Worm (Caenorhabditis elegans) whole organism, L1 larva: Measurements from ENCODE around the gene grd-12.

ENCODE experiments used
- F16B12.6 ChIP-seq: fragments of 150-350 bp; optimal IDR thresholded peaks from 2 replicates; lab custom pipeline; 2014; ENCODE audit warnings: missing biosample characterization, missing genetic modification characterization
- Y116A8C.19 ChIP-seq: sonication (generic microtip); optimal IDR thresholded peaks from 2 replicates; lab custom pipeline; 2016; ENCODE audit warnings: missing compliant biosample characterization, missing genetic modification characterization, borderline replicate concordance
- ceh-82 ChIP-seq, 3 experiments: fragments of 150-350 bp in 1 of 3; sonication (generic microtip) in 2 of 3; optimal IDR thresholded peaks; 2 replicates each; lab custom pipeline; 2014 to 2017; ENCODE audit warnings: missing biosample characterization in 3 of 3, missing genetic modification characterization in 3 of 3
- ceh-88 ChIP-seq: fragments of 200-800 bp; sonication (Bioruptor generic); IDR thresholded peaks from 2 replicates; pipeline ENCODE4 v1.3.6; 2022; ENCODE audit warnings: missing genetic modification characterization, missing compliant biosample characterization
- ceh-90 ChIP-seq: sonication (generic microtip); optimal IDR thresholded peaks from 2 replicates; lab custom pipeline; 2016; ENCODE audit warnings: missing genetic modification characterization, missing compliant biosample characterization
- ces-1 ChIP-seq: fragments of 150-350 bp; optimal IDR thresholded peaks from 2 replicates; lab custom pipeline; 2014; ENCODE audit warnings: missing biosample characterization, missing genetic modification reagents, missing genetic modification characterization
- dsc-1 ChIP-seq: sonication (generic microtip); optimal IDR thresholded peaks from 2 replicates; lab custom pipeline; 2016; ENCODE audit warnings: mild to moderate bottlenecking, missing genetic modification characterization, missing compliant biosample characterization
- efl-1 ChIP-seq, 4 experiments: fragments of 150-350 bp; optimal IDR thresholded peaks in 3 of 4; peaks in 1 of 4; 1 replicate in 1 of 4; 2 replicates in 3 of 4; lab custom pipeline; 2014; ENCODE audit warnings: missing biosample characterization in 2 of 4, missing genetic modification characterization in 2 of 4, missing genetic modification reagents in 2 of 4
- efl-3 ChIP-seq: fragments of 200-800 bp; sonication (Bioruptor generic); optimal IDR thresholded peaks from 2 replicates; lab custom pipeline; 2018; ENCODE audit warnings: mild to moderate bottlenecking, missing genetic modification characterization, missing compliant biosample characterization
- egl-13 ChIP-seq: sonication (generic microtip); optimal IDR thresholded peaks from 2 replicates; lab custom pipeline; 2016; ENCODE audit warnings: missing genotype, missing genetic modification reagents, missing genetic modification characterization, missing compliant biosample characterization
- elt-3 ChIP-seq, 6 experiments: fragments of 150-350 bp in 1 of 6; sonication (generic microtip); optimal IDR thresholded peaks; 2 replicates each; lab custom pipeline; 2017 to 2018; ENCODE audit warnings: missing biosample characterization in 6 of 6, missing genetic modification characterization in 6 of 6, inconsistent platforms in 1 of 6
- ets-5 ChIP-seq: fragments of 200-800 bp; sonication (Bioruptor generic); IDR thresholded peaks from 2 replicates; pipeline ENCODE4 v1.3.6; 2022; ENCODE audit warnings: missing genetic modification characterization, missing compliant biosample characterization
- fkh-10 ChIP-seq: sonication (generic microtip); optimal IDR thresholded peaks from 2 replicates; lab custom pipeline; 2017; ENCODE audit warnings: missing biosample characterization, missing genetic modification reagents, missing genetic modification characterization
- fkh-4 ChIP-seq: sonication (generic microtip); optimal IDR thresholded peaks from 2 replicates; lab custom pipeline; 2016; ENCODE audit warnings: missing compliant biosample characterization, missing genetic modification characterization, borderline replicate concordance
- fkh-8 ChIP-seq: sonication (generic microtip); optimal IDR thresholded peaks from 2 replicates; lab custom pipeline; 2016; ENCODE audit warnings: mild to moderate bottlenecking, missing genetic modification characterization, missing compliant biosample characterization
- fos-1 ChIP-seq: fragments of 150-350 bp; optimal IDR thresholded peaks from 2 replicates; lab custom pipeline; 2014; ENCODE audit warnings: missing biosample characterization, missing genetic modification characterization
- grh-1 ChIP-seq: fragments of 200-800 bp; sonication (Bioruptor generic); IDR thresholded peaks from 2 replicates; pipeline ENCODE4 v1.3.6; 2022; ENCODE audit warnings: missing genetic modification reagents, missing genetic modification characterization, missing compliant biosample characterization
- hlh-17 ChIP-seq: fragments of 200-800 bp; sonication (Bioruptor generic); optimal IDR thresholded peaks from 2 replicates; lab custom pipeline; 2018; ENCODE audit warnings: missing genetic modification characterization, mild to moderate bottlenecking, missing compliant biosample characterization, moderate library complexity, borderline replicate concordance
- hpl-2 ChIP-seq: fragments of 150-350 bp; optimal IDR thresholded peaks from 2 replicates; lab custom pipeline; 2014; ENCODE audit warnings: missing biosample characterization, missing genetic modification reagents, missing genetic modification characterization
- irx-1 ChIP-seq: sonication (generic microtip); optimal IDR thresholded peaks from 2 replicates; lab custom pipeline; 2016; ENCODE audit warnings: missing genetic modification characterization, missing compliant biosample characterization
- lin-35 ChIP-seq, 2 experiments: fragments of 150-350 bp; optimal IDR thresholded peaks; 2 replicates each; lab custom pipeline; 2014; ENCODE audit warnings: missing biosample characterization in 2 of 2, missing genetic modification characterization in 2 of 2, missing genetic modification reagents in 2 of 2
- lin-39 ChIP-seq: fragments of 150-350 bp; optimal IDR thresholded peaks from 2 replicates; lab custom pipeline; 2014; ENCODE audit warnings: missing biosample characterization, missing genetic modification reagents, missing genetic modification characterization
- lir-3 ChIP-seq: sonication (generic microtip); optimal IDR thresholded peaks from 2 replicates; lab custom pipeline; 2016; ENCODE audit warnings: mild to moderate bottlenecking, missing genetic modification characterization, moderate library complexity, missing compliant biosample characterization; ENCODE audit not compliant: poor library complexity
- lsy-2 ChIP-seq, 2 experiments: fragments of 150-350 bp; optimal IDR thresholded peaks; 2 replicates each; lab custom pipeline; 2014; ENCODE audit warnings: missing biosample characterization in 2 of 2, missing genetic modification characterization in 2 of 2
- mef-2 ChIP-seq: fragments of 150-350 bp; optimal IDR thresholded peaks from 2 replicates; lab custom pipeline; 2014; ENCODE audit warnings: missing biosample characterization, missing genetic modification characterization
- nhr-12 ChIP-seq: sonication (generic microtip); optimal IDR thresholded peaks from 2 replicates; lab custom pipeline; 2017; ENCODE audit warnings: missing biosample characterization, missing genetic modification characterization
- nhr-19 ChIP-seq: fragments of 200-800 bp; sonication (Bioruptor generic); conservative IDR thresholded peaks from 2 replicates; pipeline ENCODE4 v1.3.6; 2022; ENCODE audit warnings: missing genetic modification characterization, missing compliant biosample characterization
- nhr-237 ChIP-seq: fragments of 150-350 bp; optimal IDR thresholded peaks from 2 replicates; lab custom pipeline; 2014; ENCODE audit warnings: missing biosample characterization, missing genetic modification characterization
- nhr-28 ChIP-seq: fragments of 150-350 bp; optimal IDR thresholded peaks from 2 replicates; lab custom pipeline; 2014; ENCODE audit warnings: missing biosample characterization, missing genetic modification characterization
- nhr-47 ChIP-seq: sonication (generic microtip); optimal IDR thresholded peaks from 2 replicates; lab custom pipeline; 2016; ENCODE audit warnings: mild to moderate bottlenecking, missing genetic modification characterization, moderate library complexity, missing compliant biosample characterization
- nhr-71 ChIP-seq: sonication (generic microtip); optimal IDR thresholded peaks from 2 replicates; lab custom pipeline; 2016; ENCODE audit warnings: mild to moderate bottlenecking, missing genetic modification characterization, moderate library complexity, missing compliant biosample characterization
- pqm-1 ChIP-seq: sonication (generic microtip); optimal IDR thresholded peaks from 3 replicates; lab custom pipeline; 2017; ENCODE audit warnings: missing biosample characterization, missing genetic modification characterization
- rnt-1 ChIP-seq: sonication (generic microtip); optimal IDR thresholded peaks from 2 replicates; lab custom pipeline; 2016; ENCODE audit warnings: mild to moderate bottlenecking, missing genetic modification characterization, moderate library complexity, missing compliant biosample characterization
- snu-23 ChIP-seq: sonication (generic microtip); optimal IDR thresholded peaks from 2 replicates; lab custom pipeline; 2016; ENCODE audit warnings: missing genetic modification characterization, missing compliant biosample characterization
- sup-37 ChIP-seq: fragments of 200-800 bp; sonication (Bioruptor generic); optimal IDR thresholded peaks from 2 replicates; lab custom pipeline; 2018; ENCODE audit warnings: mild to moderate bottlenecking, missing genetic modification characterization, missing compliant biosample characterization
- tbx-2 ChIP-seq: sonication (generic microtip); optimal IDR thresholded peaks from 2 replicates; lab custom pipeline; 2016; ENCODE audit warnings: missing genetic modification characterization, missing compliant biosample characterization
- unc-62 ChIP-seq: fragments of 150-350 bp; optimal IDR thresholded peaks from 2 replicates; lab custom pipeline; 2014; ENCODE audit warnings: missing biosample characterization, missing genetic modification reagents, missing genetic modification characterization
- unc-86 ChIP-seq: sonication (generic microtip); optimal IDR thresholded peaks from 2 replicates; lab custom pipeline; 2016; ENCODE audit warnings: missing genetic modification characterization, missing compliant biosample characterization
- xbp-1 ChIP-seq: sonication (generic microtip); optimal IDR thresholded peaks from 2 replicates; lab custom pipeline; 2016; ENCODE audit warnings: missing genetic modification characterization, missing compliant biosample characterization
- zag-1 ChIP-seq: fragments of 150-350 bp; optimal IDR thresholded peaks from 2 replicates; lab custom pipeline; 2014; ENCODE audit warnings: missing biosample characterization, missing genetic modification characterization
- zip-4 ChIP-seq: fragments of 200-800 bp; sonication (Bioruptor generic); optimal IDR thresholded peaks from 2 replicates; lab custom pipeline; 2018; ENCODE audit warnings: mild to moderate bottlenecking, missing genetic modification characterization, moderate library complexity, missing compliant biosample characterization

grd-12 gene

ce11 chrV:14990843-14991242 lies 12.5 kb downstream of the grd-12 start, which contains the start of the genes cdt-2 and T01C3.2 (continued):
- TF ChIP-seq dsc-1 (tag; lab: Kevin White, UChicago): peak; percentile 25
- TF ChIP-seq fkh-4 (tag; lab: Kevin White, UChicago): no peak
- TF ChIP-seq ceh-88: no peak
- TF ChIP-seq zag-1 (tag; lab: Kevin White, UChicago): no peak
- TF ChIP-seq elt-3 (tag; optimal IDR thresholded peaks at IDR 0.05; lab: Kevin White, UChicago): peak in 1 of 6 experiments; percentile 7
- TF ChIP-seq xbp-1: peak; percentile 33
- no peak for TF ChIP-seq egl-13 (tag; lab: Kevin White, UChicago)
- TF ChIP-seq nhr-19 (GFP tag; lab: Robert Waterston, UW): peak; percentile 9; the same call in 1 of the 2 replicates
- peak; percentile 12 for TF ChIP-seq unc-86
- no peak for TF ChIP-seq ets-5 (GFP tag; lab: Robert Waterston, UW)
- TF ChIP-seq F16B12.6 (tag; lab: Kevin White, UChicago): peak; percentile 17
- TF ChIP-seq grh-1 (GFP tag; lab: Robert Waterston, UW): no peak
- no peak for TF ChIP-seq unc-62
- no peak for TF ChIP-seq mef-2
- TF ChIP-seq sup-37 (GFP tag; lab: Kevin White, UChicago): no peak
- TF ChIP-seq ceh-82 (tag; optimal IDR thresholded peaks at IDR 0.05; lab: Kevin White, UChicago): peak in 2 of 3 experiments; percentile 29 to 44
- no peak for TF ChIP-seq fkh-10 (GFP tag; lab: Kevin White, UChicago)
- peak; percentile 56 for TF ChIP-seq snu-23
- peak; percentile 26 to 86 for TF ChIP-seq efl-1 (optimal IDR thresholded peaks at IDR 0.05; lab: Kevin White, UChicago)
- peak; percentile 87 to 98 for TF ChIP-seq efl-1 (GFP tag; optimal IDR thresholded peaks at IDR 0.05 in 1 of 2; lab: Kevin White, UChicago)
- no peak for TF ChIP-seq ceh-90 (tag; lab: Kevin White, UChicago)
- TF ChIP-seq irx-1 (tag; lab: Kevin White, UChicago): no peak
- TF ChIP-seq Y116A8C.19 (tag; lab: Kevin White, UChicago): no peak
- TF ChIP-seq hpl-2 (GFP tag; lab: Kevin White, UChicago): no peak
- TF ChIP-seq lin-35 (GFP tag; optimal IDR thresholded peaks at IDR 0.05; lab: Kevin White, UChicago): peak; percentile 82 to 92
- TF ChIP-seq lsy-2 (tag; optimal IDR thresholded peaks at IDR 0.05; lab: Kevin White, UChicago): peak; percentile 53 to 74
- no peak for TF ChIP-seq hlh-17 (GFP tag; lab: Kevin White, UChicago)
- TF ChIP-seq nhr-47 (tag; lab: Kevin White, UChicago): peak; percentile 48
- TF ChIP-seq fkh-8 (tag; lab: Kevin White, UChicago): no peak
- TF ChIP-seq rnt-1 (tag; lab: Kevin White, UChicago): peak; percentile 40
- TF ChIP-seq nhr-28 (tag; lab: Kevin White, UChicago): no peak
- no peak for TF ChIP-seq lin-39 (tag; lab: Kevin White, UChicago)
- TF ChIP-seq fos-1 (tag; lab: Kevin White, UChicago): no peak
- TF ChIP-seq nhr-237 (tag; lab: Kevin White, UChicago): no peak
- TF ChIP-seq nhr-12 (tag; lab: Kevin White, UChicago): no peak
- no peak for TF ChIP-seq zip-4 (GFP tag; lab: Kevin White, UChicago)
- no peak for TF ChIP-seq pqm-1 (tag; lab: Kevin White, UChicago)
- no peak for TF ChIP-seq efl-3
- TF ChIP-seq tbx-2 (tag; lab: Kevin White, UChicago): peak; percentile 22
- TF ChIP-seq lir-3 (tag; lab: Kevin White, UChicago): no peak
- no peak for TF ChIP-seq ces-1 (GFP tag; lab: Kevin White, UChicago)
- TF ChIP-seq nhr-71 (tag; lab: Kevin White, UChicago): peak; percentile 50

DNA sequence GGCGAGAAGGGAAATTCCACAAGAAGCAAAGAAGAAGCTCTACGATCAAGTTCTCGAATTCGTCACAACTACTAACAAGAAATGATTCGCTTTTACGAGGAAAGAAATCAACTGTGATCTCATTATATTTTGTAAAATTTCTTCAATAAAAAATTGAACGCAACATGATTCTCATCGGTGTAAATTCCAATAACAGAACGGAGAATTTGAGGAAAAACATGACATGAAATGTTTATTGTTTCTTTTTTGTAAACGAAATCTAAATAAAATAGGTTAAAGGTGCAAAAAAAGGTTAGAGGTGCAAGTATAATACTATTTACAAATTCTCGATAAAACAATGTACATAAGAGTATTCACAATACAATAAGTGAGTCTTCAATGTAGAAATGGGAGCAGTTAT lies 13.2 kb downstream of the grd-12 start:
- TF ChIP-seq ceh-88 (no peak), nhr-47 (tag; lab: Kevin White, UChicago) (no peak), hlh-17 (GFP tag; lab: Kevin White, UChicago) (no peak), efl-1 (optimal IDR thresholded peaks at IDR 0.05; lab: Kevin White, UChicago) (no peak), efl-1 (GFP tag; optimal IDR thresholded peaks at IDR 0.05 in 1 of 2; lab: Kevin White, UChicago) (peak in 1 of 2 experiments; percentile 45), hpl-2 (GFP tag; lab: Kevin White, UChicago) (no peak), ets-5 (GFP tag; lab: Robert Waterston, UW) (no peak)
